Worm (Caenorhabditis elegans) whole organism, late embryonic: ENCODE measurements around the gene lsd-1.

Experiments used
- F13H6.1 ChIP-seq: sonication (generic microtip); optimal IDR thresholded peaks from 2 replicates; lab custom pipeline; 2016; ENCODE audit warnings: missing genetic modification characterization, missing compliant biosample characterization
- tbx-2 ChIP-seq: sonication (generic microtip); optimal IDR thresholded peaks from 2 replicates; lab custom pipeline; 2016; ENCODE audit warnings: missing genetic modification characterization, missing compliant biosample characterization

DNA sequence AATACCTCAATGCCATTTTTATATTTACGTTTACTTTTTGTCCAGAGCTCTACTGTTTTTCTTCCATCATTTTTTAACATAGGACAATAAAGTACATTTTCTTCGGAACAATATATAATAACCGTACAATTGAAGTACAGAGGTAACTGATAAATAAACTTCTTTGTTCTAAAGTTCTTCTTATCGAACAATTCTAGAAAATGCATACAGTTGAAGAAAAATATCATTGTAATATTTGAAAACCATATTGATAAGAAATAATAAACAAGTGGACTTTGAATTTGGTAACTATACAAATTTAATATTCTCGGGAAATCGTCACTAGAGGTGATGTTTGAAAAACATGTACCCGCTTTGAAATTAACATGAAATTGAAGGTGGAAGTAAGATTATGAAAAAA, 48.0 kb downstream of the lsd-1 start:
- TF ChIP-seq tbx-2: no peak
- no peak for TF ChIP-seq F13H6.1
